Fruit fly (Drosophila melanogaster) whole organism, wandering third instar larva: ENCODE data around the gene Klp10A.

Experiments used
- Myc ChIP-seq: fragments of >200 bp; optimal IDR thresholded peaks from 2 replicates; lab custom pipeline; 2017
- Vsx2 ChIP-seq: fragments of 200-300, 225-300 bp; sonication (Bioruptor generic); optimal IDR thresholded peaks from 2 replicates; lab custom pipeline; 2018; ENCODE audit warnings: missing biosample characterization, missing genetic modification characterization; ENCODE audit not compliant: partially characterized antibody
- h ChIP-seq: fragments of 200-800 bp; sonication (Bioruptor generic); optimal IDR thresholded peaks from 3 replicates; lab custom pipeline; 2016; ENCODE audit warnings: missing biosample characterization, mild to moderate bottlenecking, missing genetic modification characterization

- no peak for TF ChIP-seq Vsx2 (GFP tag; lab: Kevin White, UChicago)
- TF ChIP-seq h, result no peak
- no peak for TF ChIP-seq Myc (lab: Kevin White, UChicago)
Observed at dm6 chrX:11108845-11109450, 28.0 kb downstream of the Klp10A start.
